Worm (Caenorhabditis elegans): ENCODE measurements around the gene F55C9.6.

DNA sequence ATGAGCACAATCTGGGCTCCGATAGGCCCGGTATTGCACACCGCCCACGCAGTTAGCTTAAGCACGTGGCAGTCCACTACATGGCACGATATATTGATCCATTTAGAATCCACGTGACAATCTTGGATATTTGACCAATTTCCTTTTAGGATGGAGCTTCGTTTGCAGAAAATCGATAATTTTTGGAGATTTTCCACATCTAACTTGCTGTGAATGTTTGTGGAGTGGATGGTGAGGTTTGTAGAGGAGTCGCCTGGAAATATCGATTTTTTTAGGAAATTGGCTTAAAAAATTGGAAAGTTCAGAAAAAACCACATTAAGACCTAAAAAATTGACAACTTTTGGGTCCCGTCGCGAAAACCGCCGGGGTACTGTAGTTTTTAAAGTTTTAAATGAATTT lies 40.7 kb upstream of the F55C9.6 start:
- no peak for TF ChIP-seq pqm-1 (tag; optimal IDR thresholded peaks at IDR 0.05)
- TF ChIP-seq nhr-11 (tag; optimal IDR thresholded peaks at IDR 0.05) = no peak
- TF ChIP-seq ama-1 (optimal IDR thresholded peaks at IDR 0.05) = no peak
- no peak for TF ChIP-seq aly-2 (tag; optimal IDR thresholded peaks at IDR 0.05)
- TF ChIP-seq nhr-76 (tag; optimal IDR thresholded peaks at IDR 0.05) = no peak
- TF ChIP-seq nhr-237 (tag; optimal IDR thresholded peaks at IDR 0.05) = no peak
- no peak for TF ChIP-seq mep-1 (tag; optimal IDR thresholded peaks at IDR 0.05)
- TF ChIP-seq hmg-1.1 (GFP tag; IDR thresholded peaks at IDR 0.05) = no peak
- no peak for TF ChIP-seq ZK337.2 (GFP tag; IDR thresholded peaks at IDR 0.05)
- no peak for TF ChIP-seq lin-13 (GFP tag; optimal IDR thresholded peaks at IDR 0.05)

Measured in whole organism, L4 larva.